Fruit fly (Drosophila melanogaster) whole organism, embryonic: ENCODE results near the gene CG5902.

Experiments used
- Ada2b ChIP-seq: fragments of 200-800 bp; sonication (Bioruptor generic); IDR thresholded peaks from 2 replicates; pipeline ENCODE4 v1.3.6; 2022; ENCODE audit warnings: missing biosample characterization, missing genetic modification characterization
- BtbVII ChIP-seq: fragments of 200-800 bp; sonication (Bioruptor generic); optimal IDR thresholded peaks from 3 replicates; lab custom pipeline; 2017; ENCODE audit warnings: missing biosample characterization, mild to moderate bottlenecking, missing genetic modification characterization
- CG10274 ChIP-seq: fragments of 200-800 bp; sonication (Bioruptor generic); optimal IDR thresholded peaks from 3 replicates; lab custom pipeline; 2017; ENCODE audit warnings: missing biosample characterization, mild to moderate bottlenecking, missing genetic modification characterization
- CG12104 ChIP-seq: fragments of 200-800 bp; sonication (Bioruptor generic); optimal IDR thresholded peaks from 3 replicates; lab custom pipeline; 2016; ENCODE audit warnings: missing biosample characterization, missing genetic modification characterization
- CG12299 ChIP-seq: fragments of 200-800 bp; sonication (Bioruptor generic); optimal IDR thresholded peaks from 2 replicates; lab custom pipeline; 2018; ENCODE audit warnings: missing biosample characterization, mild to moderate bottlenecking, missing genetic modification characterization
- CG13424 ChIP-seq: fragments of 200-800 bp; sonication (Bioruptor generic); optimal IDR thresholded peaks from 2 replicates; lab custom pipeline; 2019; ENCODE audit warnings: missing biosample characterization, mild to moderate bottlenecking, missing genetic modification characterization, moderate library complexity
- CG13775 ChIP-seq: fragments of 200-800 bp; sonication (Bioruptor generic); optimal IDR thresholded peaks from 3 replicates; lab custom pipeline; 2017; ENCODE audit warnings: missing biosample characterization, mild to moderate bottlenecking, missing genetic modification characterization
- CG14050 ChIP-seq: fragments of 200-800 bp; sonication (Bioruptor generic); IDR thresholded peaks from 3 replicates; pipeline ENCODE4 v1.3.6; 2022; ENCODE audit warnings: missing biosample characterization, missing genetic modification characterization
- CG15269 ChIP-seq: fragments of 200-800 bp; sonication (Bioruptor generic); optimal IDR thresholded peaks from 2 replicates; lab custom pipeline; 2018; ENCODE audit warnings: missing biosample characterization, mild to moderate bottlenecking, missing genetic modification characterization, moderate library complexity
- CG1529 ChIP-seq: fragments of 200-800 bp; sonication (Bioruptor generic); optimal IDR thresholded peaks from 3 replicates; lab custom pipeline; 2018; ENCODE audit warnings: missing biosample characterization, missing genetic modification characterization
- CG17328 ChIP-seq: fragments of 200-800 bp; sonication (Bioruptor generic); IDR thresholded peaks from 2 replicates; pipeline ENCODE4 v1.3.6; 2022; ENCODE audit warnings: missing biosample characterization, missing genetic modification characterization
- CG30403 ChIP-seq: fragments of 200-800 bp; sonication (Bioruptor generic); optimal IDR thresholded peaks from 3 replicates; lab custom pipeline; 2016; ENCODE audit warnings: missing biosample characterization, missing genetic modification characterization
- CG42726 ChIP-seq: fragments of 200-800 bp; sonication (Bioruptor generic); IDR thresholded peaks from 2 replicates; pipeline ENCODE4 v1.3.6; 2022; ENCODE audit warnings: missing biosample characterization, missing genetic modification characterization; ENCODE audit not compliant: partially characterized antibody
- CG4424 ChIP-seq: fragments of 200-800 bp; sonication (Bioruptor generic); optimal IDR thresholded peaks from 3 replicates; lab custom pipeline; 2016; ENCODE audit warnings: missing biosample characterization, missing genetic modification characterization
- CG4617 ChIP-seq: fragments of 200-800 bp; sonication (Bioruptor generic); optimal IDR thresholded peaks from 3 replicates; lab custom pipeline; 2016; ENCODE audit warnings: missing biosample characterization, missing genetic modification characterization, borderline replicate concordance
- CG4854 ChIP-seq: fragments of 200-800 bp; sonication (Bioruptor generic); optimal IDR thresholded peaks from 2 replicates; lab custom pipeline; 2016; ENCODE audit warnings: missing biosample characterization, missing genetic modification characterization, inconsistent platforms
- CG8089 ChIP-seq: fragments of 200-800 bp; sonication (Bioruptor generic); optimal IDR thresholded peaks from 3 replicates; lab custom pipeline; 2016; ENCODE audit warnings: missing biosample characterization, missing genetic modification characterization
- CG8765 ChIP-seq: fragments of 200-800 bp; sonication (Bioruptor generic); IDR thresholded peaks from 2 replicates; pipeline ENCODE4 v1.3.6; 2022; ENCODE audit warnings: missing biosample characterization, missing genetic modification characterization
- CG8944 ChIP-seq: fragments of 200-800 bp; sonication (Bioruptor generic); optimal IDR thresholded peaks from 3 replicates; lab custom pipeline; 2016; ENCODE audit warnings: missing biosample characterization, missing genetic modification characterization
- CG9609 ChIP-seq: fragments of 200-800 bp; sonication (Bioruptor generic); optimal IDR thresholded peaks from 3 replicates; lab custom pipeline; 2016; ENCODE audit warnings: missing biosample characterization, missing genetic modification characterization
- CTCF ChIP-seq: fragments of 200-800 bp; sonication (Bioruptor generic); optimal IDR thresholded peaks from 2 replicates; lab custom pipeline; 2017; ENCODE audit warnings: missing biosample characterization, mild to moderate bottlenecking, missing genetic modification characterization, moderate library complexity
- Chrac-16 ChIP-seq: fragments of 200-800 bp; sonication (Bioruptor generic); optimal IDR thresholded peaks from 3 replicates; lab custom pipeline; 2016; ENCODE audit warnings: missing biosample characterization, missing genetic modification characterization
- Dek ChIP-seq: fragments of 200-800 bp; sonication (Bioruptor generic); optimal IDR thresholded peaks from 3 replicates; lab custom pipeline; 2019; ENCODE audit warnings: missing biosample characterization, mild to moderate bottlenecking, missing genetic modification characterization, moderate library complexity
- HLH4C ChIP-seq: fragments of 200-800 bp; sonication (Bioruptor generic); IDR thresholded peaks from 3 replicates; pipeline ENCODE4 v1.3.6; 2022; ENCODE audit warnings: missing biosample characterization, missing genetic modification characterization; ENCODE audit not compliant: partially characterized antibody
- Hey ChIP-seq: fragments of 200-800 bp; sonication (Bioruptor generic); optimal IDR thresholded peaks from 3 replicates; lab custom pipeline; 2018; ENCODE audit warnings: missing biosample characterization, mild to moderate bottlenecking, missing genetic modification characterization
- HmgD ChIP-seq: fragments of 200-800 bp; sonication (Bioruptor generic); optimal IDR thresholded peaks from 3 replicates; lab custom pipeline; 2016; ENCODE audit warnings: missing biosample characterization, missing genetic modification characterization
- MTF-1 ChIP-seq: fragments of 200-800 bp; sonication (Bioruptor generic); optimal IDR thresholded peaks from 2 replicates; lab custom pipeline; 2018; ENCODE audit warnings: missing biosample characterization, mild to moderate bottlenecking, missing genetic modification characterization, borderline replicate concordance
- Mad ChIP-seq: fragments of 200-800 bp; sonication (Bioruptor generic); optimal IDR thresholded peaks from 2 replicates; lab custom pipeline; 2016; ENCODE audit warnings: missing biosample characterization, missing genetic modification characterization
- Mrtf ChIP-seq: fragments of 200-800 bp; sonication (Bioruptor generic); IDR thresholded peaks from 3 replicates; pipeline ENCODE4 v1.3.6; 2022; ENCODE audit warnings: missing biosample characterization, missing genetic modification characterization
- Nf-YA ChIP-seq: fragments of 200-800 bp; sonication (Bioruptor generic); IDR thresholded peaks from 2 replicates; pipeline ENCODE4 v1.3.6; 2022; ENCODE audit warnings: missing biosample characterization, missing genetic modification characterization
- Poxn ChIP-seq: fragments of 200-800 bp; sonication (Bioruptor generic); IDR thresholded peaks from 2 replicates; pipeline ENCODE4 v1.3.6; 2022; ENCODE audit warnings: missing biosample characterization, missing genetic modification characterization
- Rx ChIP-seq: fragments of 200-800 bp; sonication (Bioruptor generic); IDR thresholded peaks from 2 replicates; pipeline ENCODE4 v1.3.6; 2022; ENCODE audit warnings: missing biosample characterization, missing genetic modification characterization
- Sox100B ChIP-seq: fragments of 200-800 bp; sonication (Bioruptor generic); optimal IDR thresholded peaks from 3 replicates; lab custom pipeline; 2018; ENCODE audit warnings: missing biosample characterization, mild to moderate bottlenecking, missing genetic modification characterization
- chinmo ChIP-seq: fragments of 200-800 bp; sonication (Bioruptor generic); IDR thresholded peaks from 4 replicates; pipeline ENCODE4 v1.3.6; 2022; ENCODE audit warnings: missing biosample characterization, missing genetic modification characterization; ENCODE audit not compliant: partially characterized antibody
- gce ChIP-seq: fragments of 200-800 bp; sonication (Bioruptor generic); IDR thresholded peaks from 3 replicates; pipeline ENCODE4 v1.3.6; 2022; ENCODE audit warnings: missing biosample characterization, missing genetic modification characterization
- gem ChIP-seq: fragments of 200-800 bp; sonication (Bioruptor generic); optimal IDR thresholded peaks from 2 replicates; lab custom pipeline; 2019; ENCODE audit warnings: missing biosample characterization, mild to moderate bottlenecking, missing genetic modification characterization, moderate library complexity
- ham ChIP-seq: fragments of 200-800 bp; sonication (Bioruptor generic); IDR thresholded peaks from 2 replicates; pipeline ENCODE4 v1.3.6; 2022; ENCODE audit warnings: missing biosample characterization, missing genetic modification characterization
- her ChIP-seq: fragments of 200-800 bp; sonication (Bioruptor generic); optimal IDR thresholded peaks from 2 replicates; lab custom pipeline; 2016; ENCODE audit warnings: missing biosample characterization, missing genetic modification characterization
- insv ChIP-seq, 2 experiments: fragments of 200-800 bp; sonication (Bioruptor generic); optimal IDR thresholded peaks; 3 replicates each; lab custom pipeline; 2016 to 2018; ENCODE audit warnings: missing biosample characterization in 2 of 2, missing genetic modification characterization in 2 of 2
- inv ChIP-seq: fragments of 200-800 bp; sonication (Bioruptor generic); IDR thresholded peaks from 2 replicates; pipeline ENCODE4 v1.3.6; 2022; ENCODE audit warnings: missing biosample characterization, missing genetic modification characterization; ENCODE audit not compliant: partially characterized antibody
- jigr1 ChIP-seq: fragments of 200-800 bp; sonication (Bioruptor generic); IDR thresholded peaks from 3 replicates; pipeline ENCODE4 v1.3.6; 2022; ENCODE audit warnings: missing biosample characterization, missing genetic modification characterization
- klu ChIP-seq: fragments of 200-800 bp; sonication (Bioruptor generic); IDR thresholded peaks from 2 replicates; pipeline ENCODE4 v1.3.6; 2022; ENCODE audit warnings: missing biosample characterization, missing genetic modification characterization
- mirr ChIP-seq: fragments of 200-800 bp; sonication (Bioruptor generic); optimal IDR thresholded peaks from 3 replicates; lab custom pipeline; 2018; ENCODE audit warnings: missing biosample characterization, mild to moderate bottlenecking, missing genetic modification characterization
- pb ChIP-seq: fragments of 200-800 bp; sonication (Bioruptor generic); optimal IDR thresholded peaks from 3 replicates; lab custom pipeline; 2016; ENCODE audit warnings: missing biosample characterization, missing genetic modification characterization
- pros ChIP-seq: fragments of 200-800 bp; sonication (Bioruptor generic); optimal IDR thresholded peaks from 3 replicates; lab custom pipeline; 2019; ENCODE audit warnings: missing biosample characterization, mild to moderate bottlenecking, missing genetic modification characterization, moderate library complexity
- sisA ChIP-seq: fragments of 200-800 bp; sonication (Bioruptor generic); IDR thresholded peaks from 2 replicates; pipeline ENCODE4 v1.3.6; 2022; ENCODE audit warnings: missing biosample characterization, missing genetic modification characterization
- sna ChIP-seq: fragments of 200-800 bp; sonication (Bioruptor generic); IDR thresholded peaks from 2 replicates; pipeline ENCODE4 v1.3.6; 2022; ENCODE audit warnings: missing biosample characterization, missing genetic modification characterization; ENCODE audit not compliant: partially characterized antibody
- so ChIP-seq: fragments of 200-800 bp; sonication (Bioruptor generic); IDR thresholded peaks from 3 replicates; pipeline ENCODE4 v1.3.6; 2022; ENCODE audit warnings: missing biosample characterization, missing genetic modification characterization
- tap ChIP-seq: fragments of 200-800 bp; optimal IDR thresholded peaks from 3 replicates; lab custom pipeline; 2019; ENCODE audit warnings: missing biosample characterization, mild to moderate bottlenecking, missing genetic modification characterization, moderate library complexity

CG5902 gene

dm6 chr3R:23992823-23993797, 6.7 kb downstream of the CG5902 start, which contains the start of the genes Epp and Rab7 (continued):
- TF ChIP-seq tap (tag; lab: Kevin White, UChicago) (no peak), jigr1 (GFP tag; lab: Robert Waterston, UW) (no peak), CG8765 (GFP tag; lab: Robert Waterston, UW) (no peak), insv (GFP tag; optimal IDR thresholded peaks at IDR 0.05; lab: Kevin White, UChicago) (no peak), Chrac-16 (GFP tag; lab: Kevin White, UChicago) (no peak), Ada2b (GFP tag; lab: Robert Waterston, UW) (no peak), pb (GFP tag; lab: Kevin White, UChicago) (peak; percentile 51), her (GFP tag; lab: Kevin White, UChicago) (peak; percentile 59), Rx (GFP tag; lab: Robert Waterston, UW) (0 out of 2 replicates have a peak, but pooled peaks have one; percentile 2), CG14050 (GFP tag; lab: Robert Waterston, UW) (no peak), gce (GFP tag; lab: Robert Waterston, UW) (no peak), MTF-1 (GFP tag; lab: Kevin White, UChicago) (no peak), CG15269 (tag; lab: Kevin White, UChicago) (no peak), HmgD (peak; percentile 77), CTCF (GFP tag; lab: Kevin White, UChicago) (peak; percentile 29), Hey (no peak), CG13424 (peak; percentile 19), sisA (GFP tag; lab: Robert Waterston, UW) (peak; percentile 22; the same call in 1 of the 2 replicates), chinmo (peak; percentile 96), BtbVII (GFP tag; lab: Kevin White, UChicago) (no peak), ham (GFP tag; lab: Robert Waterston, UW) (no peak), CG17328 (GFP tag; lab: Robert Waterston, UW) (no peak), CG8944 (no peak), CG4854 (GFP tag; lab: Kevin White, UChicago) (peak; percentile 13), Dek (tag; lab: Kevin White, UChicago) (no peak), CG9609 (peak; percentile 55), mirr (GFP tag; lab: Kevin White, UChicago) (peak; percentile 17), Mad (GFP tag; lab: Kevin White, UChicago) (peak; percentile 48), pros (no peak), Sox100B (GFP tag; lab: Kevin White, UChicago) (no peak), CG30403 (GFP tag; lab: Kevin White, UChicago) (peak; percentile 32), CG8089 (GFP tag; lab: Kevin White, UChicago) (no peak), sna (GFP tag; lab: Robert Waterston, UW) (peak; percentile 80), CG4424 (GFP tag; lab: Kevin White, UChicago) (no peak), HLH4C (GFP tag; lab: Robert Waterston, UW) (peak; percentile 88), CG10274 (GFP tag; lab: Kevin White, UChicago) (no peak), CG13775 (GFP tag; lab: Kevin White, UChicago) (no peak), CG4617 (GFP tag; lab: Kevin White, UChicago) (peak; percentile 90), CG1529 (no peak), so (GFP tag; lab: Robert Waterston, UW) (no peak), CG12299 (tag; lab: Kevin White, UChicago) (peak; percentile 62), Poxn (no peak), CG42726 (peak; percentile 93), klu (no peak), gem (no peak), inv (GFP tag; lab: Robert Waterston, UW) (peak; percentile 91), CG12104 (GFP tag; lab: Kevin White, UChicago) (no peak), Nf-YA (no peak), Mrtf (GFP tag; lab: Robert Waterston, UW) (no peak)
